Worm (Caenorhabditis elegans) whole organism, young adult: ENCODE measurements around the gene nlp-23.

Experiments
- C17E4.6 ChIP-seq: fragments of 200-800 bp; sonication (Bioruptor generic); IDR thresholded peaks from 2 replicates; pipeline ENCODE4 v1.3.6; 2022; ENCODE audit warnings: missing genetic modification reagents, missing genetic modification characterization, missing compliant biosample characterization
- D2030.7 ChIP-seq: fragments of 200-800 bp; sonication (Bioruptor generic); IDR thresholded peaks from 2 replicates; pipeline ENCODE4 v1.3.6; 2022; ENCODE audit warnings: missing genetic modification reagents, missing genetic modification characterization, missing compliant biosample characterization
- F52B5.7 ChIP-seq: sonication (generic microtip); optimal IDR thresholded peaks from 2 replicates; lab custom pipeline; 2016; ENCODE audit warnings: mild to moderate bottlenecking, missing genetic modification characterization, missing compliant biosample characterization
- K11D2.4 ChIP-seq: fragments of 200-800 bp; sonication (Bioruptor generic); IDR thresholded peaks from 2 replicates; pipeline ENCODE4 v1.3.6; 2022; ENCODE audit warnings: missing genetic modification reagents, missing genetic modification characterization, missing compliant biosample characterization
- K12H6.12 ChIP-seq: fragments of 200-800 bp; sonication (Bioruptor generic); optimal IDR thresholded peaks from 2 replicates; lab custom pipeline; 2018; ENCODE audit warnings: mild to moderate bottlenecking, missing genetic modification characterization, missing compliant biosample characterization
- Y53G8AR.9 ChIP-seq: fragments of 200-800 bp; sonication (Bioruptor generic); conservative IDR thresholded peaks from 2 replicates; pipeline ENCODE4 v1.3.6; 2022; ENCODE audit warnings: missing genetic modification reagents, missing genetic modification characterization, missing compliant biosample characterization
- Y56A3A.18 ChIP-seq: fragments of 200-800 bp; sonication (Bioruptor generic); IDR thresholded peaks from 2 replicates; pipeline ENCODE4 v1.3.6; 2022; ENCODE audit warnings: missing genetic modification reagents, missing genetic modification characterization, missing compliant biosample characterization
- Y67H2A.10 ChIP-seq: fragments of 200-800 bp; sonication (Bioruptor generic); conservative IDR thresholded peaks from 2 replicates; pipeline ENCODE4 v1.3.6; 2022; ENCODE audit warnings: missing genetic modification reagents, missing genetic modification characterization, missing compliant biosample characterization
- Y95B8A.8 ChIP-seq: fragments of 200-800 bp; sonication (Bioruptor generic); IDR thresholded peaks from 2 replicates; pipeline ENCODE4 v1.3.6; 2022; ENCODE audit warnings: missing genetic modification reagents, missing genetic modification characterization, missing compliant biosample characterization
- ama-1 ChIP-seq, 3 experiments: fragments of 150-350 bp in 1 of 3; sonication (generic microtip) in 2 of 3; optimal IDR thresholded peaks; 2 replicates each; lab custom pipeline; 2014 to 2018; ENCODE audit warnings: missing biosample characterization in 2 of 3, missing genetic modification characterization in 2 of 3, missing genetic modification reagents in 2 of 3
- attf-6 ChIP-seq: fragments of 200-800 bp; sonication (Bioruptor generic); IDR thresholded peaks from 2 replicates; pipeline ENCODE4 v1.3.6; 2022; ENCODE audit warnings: missing genetic modification reagents, missing genetic modification characterization, missing compliant biosample characterization
- cebp-1 ChIP-seq, 2 experiments: fragments of 200-800 bp in 1 of 2; sonication (Bioruptor generic) in 1 of 2; sonication (generic microtip) in 1 of 2; IDR thresholded peaks in 1 of 2; optimal IDR thresholded peaks in 1 of 2; 2 replicates each; pipeline versions ENCODE4 v1.3.6 to Lab custom; 2017 to 2022; ENCODE audit warnings: missing compliant biosample characterization in 2 of 2, missing genetic modification characterization in 2 of 2, mild to moderate bottlenecking in 1 of 2, missing genetic modification reagents in 1 of 2, moderate library complexity in 1 of 2
- ceh-27 ChIP-seq: fragments of 200-800 bp; sonication (Bioruptor generic); optimal IDR thresholded peaks from 2 replicates; lab custom pipeline; 2018; ENCODE audit warnings: mild to moderate bottlenecking, missing genetic modification characterization, moderate library complexity, missing compliant biosample characterization
- chd-7 ChIP-seq: sonication (generic microtip); optimal IDR thresholded peaks from 2 replicates; lab custom pipeline; 2016; ENCODE audit warnings: mild to moderate bottlenecking, missing genetic modification characterization, moderate library complexity, missing compliant biosample characterization
- die-1 ChIP-seq: sonication (generic microtip); optimal IDR thresholded peaks from 2 replicates; lab custom pipeline; 2016; ENCODE audit warnings: missing genotype, mild to moderate bottlenecking, missing genetic modification characterization, missing compliant biosample characterization
- dox-1 ChIP-seq: fragments of 200-800 bp; sonication (Bioruptor generic); IDR thresholded peaks from 2 replicates; pipeline ENCODE4 v1.3.6; 2022; ENCODE audit warnings: missing genetic modification reagents, missing genetic modification characterization, missing compliant biosample characterization
- egrh-3 ChIP-seq: fragments of 200-800 bp; sonication (Bioruptor generic); IDR thresholded peaks from 2 replicates; pipeline ENCODE4 v1.3.6; 2022; ENCODE audit warnings: missing genetic modification reagents, missing genetic modification characterization, missing compliant biosample characterization
- ekl-4 ChIP-seq: fragments of 200-800 bp; sonication (Bioruptor generic); IDR thresholded peaks from 2 replicates; pipeline ENCODE4 v1.3.6; 2022; ENCODE audit warnings: missing genetic modification reagents, missing genetic modification characterization, missing compliant biosample characterization
- him-1 ChIP-seq: sonication (generic microtip); optimal IDR thresholded peaks from 2 replicates; lab custom pipeline; 2016; ENCODE audit warnings: missing genotype, missing genetic modification reagents, missing genetic modification characterization, missing compliant biosample characterization
- hmg-1.2 ChIP-seq: fragments of 200-800 bp; sonication (Bioruptor generic); IDR thresholded peaks from 2 replicates; pipeline ENCODE4 v1.3.6; 2022; ENCODE audit warnings: missing genetic modification reagents, missing genetic modification characterization, missing compliant biosample characterization
- hrde-1 ChIP-seq: sonication (generic microtip); optimal IDR thresholded peaks from 2 replicates; lab custom pipeline; 2016; ENCODE audit warnings: missing genetic modification characterization, mild to moderate bottlenecking, missing compliant biosample characterization, moderate library complexity, missing genotype, missing genetic modification reagents, borderline replicate concordance
- hsf-1 ChIP-seq: fragments of 200-800 bp; sonication (Bioruptor generic); IDR thresholded peaks from 2 replicates; pipeline ENCODE4 v1.3.6; 2022; ENCODE audit warnings: missing genetic modification reagents, missing genetic modification characterization, missing compliant biosample characterization
- lir-1 ChIP-seq: fragments of 200-800 bp; sonication (Bioruptor generic); conservative IDR thresholded peaks from 2 replicates; pipeline ENCODE4 v1.3.6; 2022; ENCODE audit warnings: missing genetic modification reagents, missing genetic modification characterization, missing compliant biosample characterization
- lsl-1 ChIP-seq: fragments of 200-800 bp; sonication (Bioruptor generic); optimal IDR thresholded peaks from 2 replicates; lab custom pipeline; 2018; ENCODE audit warnings: mild to moderate bottlenecking, missing genetic modification characterization, moderate library complexity, missing compliant biosample characterization
- madf-10 ChIP-seq: sonication (generic microtip); optimal IDR thresholded peaks from 2 replicates; lab custom pipeline; 2016; ENCODE audit warnings: mild to moderate bottlenecking, missing genetic modification characterization, missing compliant biosample characterization
- nhr-80 ChIP-seq: sonication (generic microtip); optimal IDR thresholded peaks from 2 replicates; lab custom pipeline; 2016; ENCODE audit warnings: missing genetic modification characterization, missing compliant biosample characterization
- pbrm-1 ChIP-seq: fragments of 200-800 bp; sonication (Bioruptor generic); IDR thresholded peaks from 2 replicates; pipeline ENCODE4 v1.3.6; 2022; ENCODE audit warnings: missing genetic modification reagents, missing genetic modification characterization, missing compliant biosample characterization
- rcor-1 ChIP-seq: fragments of 200-800 bp; sonication (Bioruptor generic); IDR thresholded peaks from 2 replicates; pipeline ENCODE4 v1.3.6; 2022; ENCODE audit warnings: missing genetic modification reagents, missing genetic modification characterization, missing compliant biosample characterization
- rec-8 ChIP-seq, 2 experiments: sonication (generic microtip); optimal IDR thresholded peaks; 2 replicates each; lab custom pipeline; 2016; ENCODE audit warnings: mild to moderate bottlenecking in 2 of 2, missing genetic modification characterization in 2 of 2, missing genetic modification reagents in 2 of 2, missing genotype in 2 of 2, missing biosample characterization in 1 of 2, missing compliant biosample characterization in 1 of 2, moderate library complexity in 1 of 2
- rpc-1 ChIP-seq, 2 experiments: fragments of 150-350 bp in 1 of 2; sonication (generic microtip) in 1 of 2; optimal IDR thresholded peaks; 2 replicates each; lab custom pipeline; 2014 to 2018; ENCODE audit warnings: missing biosample characterization in 1 of 2, missing genetic modification characterization in 1 of 2, missing genetic modification reagents in 1 of 2, missing genotype in 1 of 2
- snpc-1.1 ChIP-seq: sonication (generic microtip); optimal IDR thresholded peaks from 2 replicates; lab custom pipeline; 2017; ENCODE audit warnings: missing genetic modification characterization, mild to moderate bottlenecking, missing compliant biosample characterization, antibody characterized with exemption, moderate library complexity, missing genotype, missing genetic modification reagents; ENCODE audit not compliant: insufficient read depth
- snpc-1.3 ChIP-seq: sonication (generic microtip); optimal IDR thresholded peaks from 2 replicates; lab custom pipeline; 2017; ENCODE audit warnings: missing genetic modification characterization, mild to moderate bottlenecking, missing compliant biosample characterization, antibody characterized with exemption, moderate library complexity, missing genotype, missing genetic modification reagents; ENCODE audit not compliant: insufficient read depth
- snpc-3.4 ChIP-seq: sonication (generic microtip); optimal IDR thresholded peaks from 2 replicates; lab custom pipeline; 2017; ENCODE audit warnings: missing genetic modification characterization, mild to moderate bottlenecking, missing compliant biosample characterization, antibody characterized with exemption, moderate library complexity, missing genotype, missing genetic modification reagents
- snpc-4 ChIP-seq, 5 experiments: fragments of 150-350 bp in 1 of 5; sonication (generic microtip) in 4 of 5; optimal IDR thresholded peaks; 2 replicates each; lab custom pipeline; 2014 to 2018; ENCODE audit warnings: missing genetic modification characterization in 5 of 5, missing biosample characterization in 3 of 5, antibody characterized with exemption in 2 of 5, mild to moderate bottlenecking in 2 of 5, missing compliant biosample characterization in 2 of 5, missing genotype in 2 of 5, moderate library complexity in 2 of 5, missing genetic modification reagents in 1 of 5
- tbp1 ChIP-seq: fragments of 200-800 bp; sonication (Bioruptor generic); optimal IDR thresholded peaks from 2 replicates; lab custom pipeline; 2018; ENCODE audit warnings: mild to moderate bottlenecking, missing genetic modification characterization, missing compliant biosample characterization
- unc-130 ChIP-seq: sonication (generic microtip); optimal IDR thresholded peaks from 2 replicates; lab custom pipeline; 2016; ENCODE audit warnings: missing genetic modification reagents, missing genetic modification characterization, missing compliant biosample characterization
- zfh-2 ChIP-seq: fragments of 200-800 bp; sonication (Bioruptor generic); conservative IDR thresholded peaks from 2 replicates; pipeline ENCODE4 v1.3.6; 2022; ENCODE audit warnings: missing genetic modification reagents, missing genetic modification characterization, missing compliant biosample characterization
- ztf-18 ChIP-seq: sonication (generic microtip); optimal IDR thresholded peaks from 2 replicates; lab custom pipeline; 2016; ENCODE audit warnings: missing genotype, mild to moderate bottlenecking, missing genetic modification characterization, missing compliant biosample characterization

Gene nlp-23

DNA sequence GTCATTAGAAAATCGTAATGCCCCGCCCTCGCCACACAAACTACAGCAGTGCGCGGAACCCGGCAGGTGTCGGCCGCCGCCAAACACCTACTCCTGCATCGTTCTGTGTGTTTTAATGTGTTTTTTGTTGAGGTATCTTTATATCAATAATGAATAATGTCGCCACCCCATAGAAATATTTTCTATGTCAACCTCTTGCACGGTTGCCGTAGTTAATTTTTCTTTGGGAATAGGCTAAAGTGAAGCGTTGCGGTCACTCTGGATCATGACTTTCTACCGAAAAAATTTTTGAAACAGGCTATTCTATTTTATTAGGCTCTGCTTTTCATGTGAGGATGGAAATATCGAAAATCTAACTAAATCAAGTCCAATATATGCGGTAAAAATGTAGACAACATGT, 13.9 kb downstream of the nlp-23 start:
- peak; percentile 75 for TF ChIP-seq D2030.7
- TF ChIP-seq hsf-1 (GFP tag; lab: Robert Waterston, UW): peak; percentile 61; the same call in 1 of the 2 replicates
- TF ChIP-seq ztf-18 (tag; lab: Kevin White, UChicago): peak; percentile 22
- TF ChIP-seq snpc-1.1 (tag; lab: Kevin White, UChicago): peak; percentile 95
- no peak; the same call in 1 of the 2 replicates for TF ChIP-seq dox-1 (GFP tag; lab: Robert Waterston, UW)
- no peak for TF ChIP-seq madf-10 (tag; lab: Kevin White, UChicago)
- TF ChIP-seq hmg-1.2: peak; percentile 91
- TF ChIP-seq Y56A3A.18 (GFP tag; lab: Robert Waterston, UW): peak; percentile 9; the same call in 1 of the 2 replicates
- no peak for TF ChIP-seq rec-8 (tag; optimal IDR thresholded peaks at IDR 0.05; lab: Kevin White, UChicago)
- TF ChIP-seq rpc-1 (optimal IDR thresholded peaks at IDR 0.05; lab: Kevin White, UChicago): no peak
- peak; percentile 12 for TF ChIP-seq rpc-1 (tag; optimal IDR thresholded peaks at IDR 0.05; lab: Kevin White, UChicago)
- peak; percentile 39 for TF ChIP-seq hrde-1 (tag; lab: Kevin White, UChicago)
- TF ChIP-seq Y95B8A.8 (GFP tag; lab: Robert Waterston, UW): no peak
- 0 out of 2 replicates have a peak, but pooled peaks have one; percentile 44 for TF ChIP-seq Y53G8AR.9 (GFP tag; lab: Robert Waterston, UW)
- TF ChIP-seq snpc-4 (GFP tag; optimal IDR thresholded peaks at IDR 0.05; lab: Kevin White, UChicago): peak; percentile 98
- peak; percentile 94 to 99 (median 98) for TF ChIP-seq snpc-4 (tag; optimal IDR thresholded peaks at IDR 0.05; lab: Kevin White, UChicago)
- peak; percentile 47; the same call in 1 of the 2 replicates for TF ChIP-seq ekl-4
- TF ChIP-seq him-1: peak; percentile 95
- peak; percentile 68 for TF ChIP-seq rcor-1 (GFP tag; lab: Robert Waterston, UW)
- TF ChIP-seq attf-6: peak; percentile 88
- TF ChIP-seq tbp1 (GFP tag; lab: Kevin White, UChicago): peak; percentile 64
- TF ChIP-seq lsl-1 (GFP tag; lab: Kevin White, UChicago): no peak
- TF ChIP-seq ama-1 (optimal IDR thresholded peaks at IDR 0.05; lab: Kevin White, UChicago): peak; percentile 77
- TF ChIP-seq ama-1 (GFP tag; optimal IDR thresholded peaks at IDR 0.05; lab: Kevin White, UChicago): no peak
- peak; percentile 97 for TF ChIP-seq snpc-3.4 (tag; lab: Kevin White, UChicago)
- TF ChIP-seq pbrm-1 (GFP tag; lab: Robert Waterston, UW): peak; percentile 64
- peak; percentile 28 for TF ChIP-seq die-1 (tag; lab: Kevin White, UChicago)
- TF ChIP-seq lir-1: no peak
- peak; percentile 95 for TF ChIP-seq snpc-1.3

- TF ChIP-seq C17E4.6 (GFP tag; lab: Robert Waterston, UW): no peak
- peak; percentile 87 for TF ChIP-seq zfh-2 (GFP tag; lab: Robert Waterston, UW)
- peak; percentile 72 for TF ChIP-seq K12H6.12 (tag; lab: Kevin White, UChicago)
- 0 out of 2 replicates have a peak, but pooled peaks have one; percentile 25 for TF ChIP-seq K11D2.4
- TF ChIP-seq rcor-1 (GFP tag; lab: Robert Waterston, UW): no peak
- TF ChIP-seq pbrm-1 (GFP tag; lab: Robert Waterston, UW): 0 out of 2 replicates have a peak, but pooled peaks have one; percentile 19
- TF ChIP-seq chd-7: peak; percentile 33
- peak; percentile 57 for TF ChIP-seq ceh-27 (GFP tag; lab: Kevin White, UChicago)
- TF ChIP-seq egrh-3: peak; percentile 66
These were observed 21.0 kb downstream of the nlp-23 start for ce11 chrX:2321758-2322157.

ce11 chrX:2320539-2320938, 22.2 kb downstream of the nlp-23 start:
- no peak for TF ChIP-seq unc-130 (GFP tag; lab: Kevin White, UChicago)
- TF ChIP-seq Y67H2A.10 (GFP tag; lab: Robert Waterston, UW): no peak
- peak; percentile 19 for TF ChIP-seq nhr-80 (tag; lab: Kevin White, UChicago)
- TF ChIP-seq cebp-1 (GFP tag; IDR thresholded peaks at IDR 0.05; lab: Robert Waterston, UW): no peak
- no peak for TF ChIP-seq cebp-1 (tag; optimal IDR thresholded peaks at IDR 0.05; lab: Kevin White, UChicago)
- TF ChIP-seq lir-1: no peak
- no peak for TF ChIP-seq F52B5.7 (tag; lab: Kevin White, UChicago)
- TF ChIP-seq, all 124 proteins: peak for 1
